Fruit fly (Drosophila melanogaster): ENCODE data around the gene CG34135.
A peak's percentile ranks its signal among the peaks of the same experiment; 100 is the strongest.

DNA sequence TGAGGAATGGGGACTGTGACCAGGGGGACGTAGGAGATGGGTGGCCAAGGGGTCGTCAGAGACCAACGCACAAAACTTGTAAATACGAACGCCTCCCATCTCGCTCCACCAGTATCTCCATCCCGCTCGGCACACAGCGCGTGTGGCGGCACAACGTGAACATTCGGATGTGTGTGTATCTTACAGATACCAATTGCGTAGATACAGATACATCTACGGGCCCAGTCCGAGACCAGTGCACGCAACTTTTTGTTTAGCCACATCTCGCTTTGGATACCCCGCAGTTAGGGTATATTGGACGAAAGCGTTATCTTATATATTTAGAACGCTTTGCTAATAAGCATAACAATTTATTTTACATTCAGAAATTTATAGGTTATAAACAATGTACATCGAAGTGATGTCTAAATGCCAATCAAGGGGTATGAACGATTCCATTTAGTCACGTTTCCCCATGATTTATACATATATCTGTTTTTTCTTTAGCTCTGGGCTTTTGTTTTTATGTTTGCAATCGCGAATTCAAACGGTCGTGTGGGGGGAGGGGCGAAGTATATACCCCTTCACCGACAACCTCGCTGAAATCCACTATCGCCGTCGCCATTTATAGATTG, 43.4 kb upstream of the CG34135 start:
- TF ChIP-seq h (GFP tag; optimal IDR thresholded peaks at IDR 0.05) (peak; percentile 99), usp (GFP tag; optimal IDR thresholded peaks at IDR 0.05) (no peak), dmrt93B (GFP tag; optimal IDR thresholded peaks at IDR 0.05) (peak; percentile 97), br (GFP tag; optimal IDR thresholded peaks at IDR 0.05) (peak; percentile 99), pan (optimal IDR thresholded peaks at IDR 0.05) (peak; percentile 82), CG9705 (GFP tag; optimal IDR thresholded peaks at IDR 0.05) (peak; percentile 89), rgr (GFP tag; optimal IDR thresholded peaks at IDR 0.05) (peak; percentile 99), Abd-B (GFP tag; optimal IDR thresholded peaks at IDR 0.05) (no peak), Myc (optimal IDR thresholded peaks at IDR 0.05) (no peak), dl (GFP tag; optimal IDR thresholded peaks at IDR 0.05; ENCODE audit: insufficient read depth in 1 of 2, partially characterized antibody in 2 of 2) (peak in 1 of 2 experiments; percentile 17), psq (GFP tag; optimal IDR thresholded peaks at IDR 0.05) (peak; percentile 97), jim (GFP tag; optimal IDR thresholded peaks at IDR 0.05) (no peak)
